Worm (Caenorhabditis elegans) whole organism, midembryonic: Measurements from ENCODE around the gene R04F11.5.

Experiments used
- T22C8.4 ChIP-seq: fragments of 200-800 bp; sonication (Bioruptor generic); IDR thresholded peaks from 2 replicates; pipeline ENCODE4 v1.3.6; 2022; ENCODE audit warnings: missing genetic modification characterization, missing compliant biosample characterization
- cog-1 ChIP-seq: sonication (generic microtip); optimal IDR thresholded peaks from 2 replicates; lab custom pipeline; 2016; ENCODE audit warnings: missing genetic modification characterization, missing compliant biosample characterization
- flt-1 ChIP-seq: fragments of 200-800 bp; sonication (Bioruptor generic); IDR thresholded peaks from 2 replicates; pipeline ENCODE4 v1.3.6; 2022; ENCODE audit warnings: missing genetic modification characterization, missing compliant biosample characterization
- klf-2 ChIP-seq: fragments of 200-800 bp; sonication (Bioruptor generic); conservative IDR thresholded peaks from 2 replicates; pipeline ENCODE4 v1.3.6; 2022; ENCODE audit warnings: missing genetic modification reagents, missing genetic modification characterization, missing compliant biosample characterization
- med-1 ChIP-seq: sonication (generic microtip); optimal IDR thresholded peaks from 2 replicates; lab custom pipeline; 2017; ENCODE audit warnings: missing genetic modification characterization, mild to moderate bottlenecking, missing compliant biosample characterization, antibody characterized with exemption, missing genetic modification reagents; ENCODE audit not compliant: insufficient read depth
- ref-1 ChIP-seq: fragments of 200-800 bp; sonication (Bioruptor generic); conservative IDR thresholded peaks from 2 replicates; pipeline ENCODE4 v1.3.6; 2022; ENCODE audit warnings: missing genetic modification reagents, missing genetic modification characterization, missing compliant biosample characterization
- tab-1 ChIP-seq: fragments of 200-800 bp; sonication (Bioruptor generic); IDR thresholded peaks from 2 replicates; pipeline ENCODE4 v1.3.6; 2022; ENCODE audit warnings: missing genetic modification characterization, missing compliant biosample characterization
- ztf-23 ChIP-seq: fragments of 200-800 bp; sonication (Bioruptor generic); IDR thresholded peaks from 2 replicates; pipeline ENCODE4 v1.3.6; 2022; ENCODE audit warnings: missing genetic modification reagents, missing genetic modification characterization, missing compliant biosample characterization
- ztf-29 ChIP-seq: fragments of 200-800 bp; sonication (Bioruptor generic); IDR thresholded peaks from 2 replicates; pipeline ENCODE4 v1.3.6; 2022; ENCODE audit warnings: missing genetic modification reagents, missing genetic modification characterization, missing compliant biosample characterization

DNA sequence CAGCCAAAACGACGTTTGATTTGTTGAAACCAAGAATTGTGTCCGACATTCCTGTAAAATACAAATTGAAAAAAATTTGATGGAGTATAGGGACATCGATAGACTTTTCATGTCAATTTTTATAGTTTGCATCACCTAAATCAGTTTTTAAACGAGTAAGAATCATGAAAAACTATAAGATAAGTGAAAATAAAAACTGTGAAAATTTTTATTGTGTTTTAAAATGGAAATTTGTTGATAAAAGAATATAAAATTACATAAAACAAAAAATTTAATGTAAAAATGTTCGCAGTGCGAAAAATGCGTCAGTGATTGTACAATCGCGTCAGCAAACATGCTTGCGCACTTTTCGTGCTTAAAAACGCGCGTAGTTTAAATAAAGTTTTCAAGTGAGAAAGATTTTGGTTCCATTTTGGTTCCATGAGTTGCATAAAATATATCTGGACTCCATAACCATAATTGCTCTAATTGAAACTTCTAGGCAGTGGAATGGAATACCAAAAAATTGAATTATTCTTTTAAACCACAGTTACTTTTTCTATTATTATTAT is 25.7 kb upstream of the R04F11.5 start, which contains the start of gene tomm-20:
- TF ChIP-seq tab-1 (GFP tag; lab: Robert Waterston, UW) (no peak), klf-2 (GFP tag; lab: Robert Waterston, UW) (peak; percentile 72), ztf-29 (GFP tag; lab: Robert Waterston, UW) (no peak), flt-1 (peak; percentile 87), T22C8.4 (GFP tag; lab: Robert Waterston, UW) (no peak), cog-1 (tag; lab: Kevin White, UChicago) (peak; percentile 83), ref-1 (GFP tag; lab: Robert Waterston, UW) (no peak), med-1 (GFP tag; lab: Kevin White, UChicago) (peak; percentile 54), ztf-23 (peak; percentile 88)
